Fruit fly (Drosophila melanogaster) S2 (cell line): Measurements from ENCODE around the gene Best1.

Experiments used
- CG8478 ChIP-seq: fragments of >200 bp; optimal IDR thresholded peaks from 2 replicates; lab custom pipeline; 2018
- CTCF ChIP-seq, 2 experiments: fragments of >200 bp; optimal IDR thresholded peaks; 2 replicates each; lab custom pipeline; 2018

DNA sequence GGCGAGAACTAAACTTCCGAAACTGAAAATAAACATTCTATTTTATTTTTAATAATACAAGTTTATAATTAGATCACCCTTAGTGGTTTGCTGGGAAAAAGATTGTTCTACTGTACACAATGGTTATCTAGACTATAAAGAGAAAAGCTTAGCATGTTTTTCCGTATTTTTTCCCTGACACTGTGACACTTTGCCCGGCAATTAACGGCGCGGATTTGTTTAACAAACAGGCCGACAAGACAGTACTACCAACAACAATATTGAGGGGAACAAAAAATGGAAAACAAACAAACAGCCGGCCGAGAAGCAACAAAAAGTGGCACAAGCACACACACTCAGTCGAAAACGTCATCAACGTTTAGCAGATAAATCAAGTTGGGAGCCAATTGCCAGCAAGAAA is 36.5 kb upstream of the Best1 start:
- TF ChIP-seq CG8478 (lab: Kevin White, UChicago): no peak
- TF ChIP-seq CTCF (optimal IDR thresholded peaks at IDR 0.05; lab: Kevin White, UChicago): no peak
